Fruit fly (Drosophila melanogaster) whole organism, wandering third instar larva: Measurements from ENCODE around the gene gry.
A peak's percentile ranks its signal among the peaks of the same experiment; 100 is the strongest.

Experiments
- Abd-B ChIP-seq: fragments of >200 bp; optimal IDR thresholded peaks from 2 replicates; lab custom pipeline; 2017; ENCODE audit warnings: missing biosample characterization, missing genetic modification characterization
- CG32264 ChIP-seq: fragments of 200-800 bp; sonication (Bioruptor generic); optimal IDR thresholded peaks from 2 replicates; lab custom pipeline; 2016; ENCODE audit warnings: missing biosample characterization, missing genetic modification characterization
- CG9705 ChIP-seq: fragments of 200-800 bp; sonication (Bioruptor generic); optimal IDR thresholded peaks from 2 replicates; lab custom pipeline; 2018; ENCODE audit warnings: missing biosample characterization, mild to moderate bottlenecking, missing genetic modification characterization
- CrebA ChIP-seq: fragments of 200-800 bp; sonication (Bioruptor generic); optimal IDR thresholded peaks from 2 replicates; lab custom pipeline; 2016; ENCODE audit warnings: missing biosample characterization, mild to moderate bottlenecking, missing genetic modification characterization, borderline replicate concordance
- Dif ChIP-seq: fragments of 200-275, 200-300 bp; sonication (Bioruptor generic); optimal IDR thresholded peaks from 2 replicates; lab custom pipeline; 2018; ENCODE audit warnings: missing biosample characterization, missing genetic modification characterization; ENCODE audit not compliant: partially characterized antibody
- HLH106 ChIP-seq: fragments of 200-800 bp; optimal IDR thresholded peaks from 3 replicates; lab custom pipeline; 2019; ENCODE audit warnings: missing biosample characterization, mild to moderate bottlenecking, missing genetic modification characterization, moderate library complexity
- Hnf4 ChIP-seq: fragments of 200-800 bp; sonication (Bioruptor generic); optimal IDR thresholded peaks from 2 replicates; lab custom pipeline; 2016; ENCODE audit warnings: missing biosample characterization, mild to moderate bottlenecking, missing genetic modification characterization
- Hr83 ChIP-seq: fragments of 200-300 bp; sonication (Bioruptor generic); optimal IDR thresholded peaks from 2 replicates; lab custom pipeline; 2016; ENCODE audit warnings: missing biosample characterization, mild to moderate bottlenecking, missing genetic modification characterization, moderate library complexity; ENCODE audit not compliant: poor library complexity, severe bottlenecking
- Jra ChIP-seq: sonication (Bioruptor generic); optimal IDR thresholded peaks from 2 replicates; lab custom pipeline; 2016; ENCODE audit warnings: missing biosample characterization, missing genetic modification characterization
- Mio ChIP-seq: sonication (Bioruptor generic); optimal IDR thresholded peaks from 2 replicates; lab custom pipeline; 2016; ENCODE audit warnings: missing biosample characterization, missing genetic modification characterization
- Myc ChIP-seq: fragments of >200 bp; optimal IDR thresholded peaks from 2 replicates; lab custom pipeline; 2017
- N ChIP-seq: fragments of >200 bp; optimal IDR thresholded peaks from 2 replicates; lab custom pipeline; 2018; ENCODE audit warnings: missing biosample characterization, missing external identifiers, missing genetic modification characterization
- OdsH ChIP-seq: fragments of 200-800 bp; sonication (Bioruptor generic); optimal IDR thresholded peaks from 2 replicates; lab custom pipeline; 2016; ENCODE audit warnings: missing biosample characterization, mild to moderate bottlenecking, missing genetic modification characterization
- Rel ChIP-seq, 2 experiments: fragments of 200-800 bp; sonication (Bioruptor generic) in 1 of 2; optimal IDR thresholded peaks; 2 replicates in 1 of 2; 3 replicates in 1 of 2; lab custom pipeline; 2016 to 2019; ENCODE audit warnings: mild to moderate bottlenecking in 2 of 2, missing biosample characterization in 2 of 2, missing genetic modification characterization in 2 of 2, moderate library complexity in 1 of 2
- Sp1 ChIP-seq: fragments of 200-800 bp; sonication (Bioruptor generic); optimal IDR thresholded peaks from 3 replicates; lab custom pipeline; 2019; ENCODE audit warnings: missing biosample characterization, mild to moderate bottlenecking, missing genetic modification characterization, moderate library complexity
- Vsx2 ChIP-seq: fragments of 200-300, 225-300 bp; sonication (Bioruptor generic); optimal IDR thresholded peaks from 2 replicates; lab custom pipeline; 2018; ENCODE audit warnings: missing biosample characterization, missing genetic modification characterization; ENCODE audit not compliant: partially characterized antibody
- br ChIP-seq: fragments of 200-800 bp; sonication (Bioruptor generic); optimal IDR thresholded peaks from 2 replicates; lab custom pipeline; 2016; ENCODE audit warnings: missing biosample characterization, missing genetic modification characterization
- brk ChIP-seq: fragments of 200-800 bp; sonication (Bioruptor generic); optimal IDR thresholded peaks from 2 replicates; lab custom pipeline; 2016; ENCODE audit warnings: missing biosample characterization, mild to moderate bottlenecking, missing genetic modification characterization
- dl ChIP-seq, 2 experiments: fragments of 175-275, 200-275 bp in 1 of 2; fragments of 200-275 bp in 1 of 2; sonication (Bioruptor generic); optimal IDR thresholded peaks; lab custom pipeline; 2018; ENCODE audit warnings: mild to moderate bottlenecking in 2 of 2, missing biosample characterization in 2 of 2, missing genetic modification characterization in 2 of 2, moderate library complexity in 2 of 2; ENCODE audit not compliant: partially characterized antibody in 2 of 2, insufficient read depth in 1 of 2
- dmrt93B ChIP-seq: fragments of 200-800 bp; sonication (Bioruptor generic); optimal IDR thresholded peaks from 2 replicates; lab custom pipeline; 2018; ENCODE audit warnings: missing biosample characterization, mild to moderate bottlenecking, missing genetic modification characterization
- dsf ChIP-seq: sonication (Bioruptor generic); optimal IDR thresholded peaks from 2 replicates; lab custom pipeline; 2016; ENCODE audit warnings: missing biosample characterization, missing genetic modification characterization, borderline replicate concordance
- ey ChIP-seq: fragments of 200-800 bp; sonication (Bioruptor generic); optimal IDR thresholded peaks from 2 replicates; lab custom pipeline; 2016; ENCODE audit warnings: missing biosample characterization, missing genetic modification characterization
- foxo ChIP-seq, 2 experiments: fragments of 200-800 bp; sonication (Bioruptor generic); optimal IDR thresholded peaks; 2 replicates in 1 of 2; 3 replicates in 1 of 2; lab custom pipeline; 2016 to 2017; ENCODE audit warnings: missing biosample characterization in 2 of 2, missing genetic modification characterization in 2 of 2
- fru ChIP-seq: fragments of 200-800 bp; sonication (Bioruptor generic); optimal IDR thresholded peaks from 3 replicates; lab custom pipeline; 2016; ENCODE audit warnings: missing biosample characterization, mild to moderate bottlenecking, missing genetic modification characterization
- h ChIP-seq: fragments of 200-800 bp; sonication (Bioruptor generic); optimal IDR thresholded peaks from 3 replicates; lab custom pipeline; 2016; ENCODE audit warnings: missing biosample characterization, mild to moderate bottlenecking, missing genetic modification characterization
- jim ChIP-seq: fragments of 175-275, 200-325 bp; sonication (Bioruptor generic); optimal IDR thresholded peaks from 2 replicates; lab custom pipeline; 2016; ENCODE audit warnings: missing biosample characterization, mild to moderate bottlenecking, missing genetic modification characterization
- psq ChIP-seq: fragments of 200-800 bp; sonication (Bioruptor generic); optimal IDR thresholded peaks from 3 replicates; lab custom pipeline; 2017; ENCODE audit warnings: missing biosample characterization, mild to moderate bottlenecking, missing genetic modification characterization, moderate library complexity
- rgr ChIP-seq: fragments of 200-800 bp; sonication (Bioruptor generic); optimal IDR thresholded peaks from 3 replicates; lab custom pipeline; 2016; ENCODE audit warnings: missing biosample characterization, mild to moderate bottlenecking, missing genetic modification characterization
- sage ChIP-seq: fragments of 200-800 bp; sonication (Bioruptor generic); optimal IDR thresholded peaks from 2 replicates; lab custom pipeline; 2016; ENCODE audit warnings: missing biosample characterization, mild to moderate bottlenecking, missing genetic modification characterization
- tai ChIP-seq: sonication (Bioruptor generic); optimal IDR thresholded peaks from 2 replicates; lab custom pipeline; 2016; ENCODE audit warnings: missing biosample characterization, missing genetic modification characterization
- usp ChIP-seq: fragments of >200 bp; optimal IDR thresholded peaks from 2 replicates; lab custom pipeline; 2017; ENCODE audit warnings: missing biosample characterization, missing genetic modification characterization
- woc ChIP-seq: sonication (Bioruptor generic); optimal IDR thresholded peaks from 2 replicates; lab custom pipeline; 2016; ENCODE audit warnings: missing biosample characterization, mild to moderate bottlenecking, missing genetic modification characterization

The gry gene

dm6 chr3L:3253631-3254030 lies 54.7 kb downstream of the gry start:
- TF ChIP-seq psq (GFP tag; lab: Kevin White, UChicago): no peak
- no peak for TF ChIP-seq fru (GFP tag; lab: Kevin White, UChicago)
- TF ChIP-seq Dif: peak; percentile 55
- TF ChIP-seq dmrt93B (GFP tag; lab: Kevin White, UChicago): no peak
- no peak for TF ChIP-seq Sp1 (GFP tag; lab: Kevin White, UChicago)
- no peak for TF ChIP-seq jim (GFP tag; lab: Kevin White, UChicago)
- peak; percentile 62 for TF ChIP-seq woc (GFP tag; lab: Kevin White, UChicago)
- TF ChIP-seq br (GFP tag; lab: Kevin White, UChicago): no peak
- no peak for TF ChIP-seq OdsH (GFP tag; lab: Kevin White, UChicago)
- no peak for TF ChIP-seq h (GFP tag; lab: Kevin White, UChicago)
- peak; percentile 59 for TF ChIP-seq Vsx2 (GFP tag; lab: Kevin White, UChicago)
- TF ChIP-seq brk (GFP tag; lab: Kevin White, UChicago): no peak
- TF ChIP-seq dl (GFP tag; optimal IDR thresholded peaks at IDR 0.05; lab: Kevin White, UChicago; ENCODE audit: insufficient read depth in 1 of 2, partially characterized antibody in 2 of 2): peak in 1 of 2 experiments; percentile 25
- no peak for TF ChIP-seq Hr83 (GFP tag; lab: Kevin White, UChicago)
- TF ChIP-seq, all 38 proteins: peak for 4

DNA sequence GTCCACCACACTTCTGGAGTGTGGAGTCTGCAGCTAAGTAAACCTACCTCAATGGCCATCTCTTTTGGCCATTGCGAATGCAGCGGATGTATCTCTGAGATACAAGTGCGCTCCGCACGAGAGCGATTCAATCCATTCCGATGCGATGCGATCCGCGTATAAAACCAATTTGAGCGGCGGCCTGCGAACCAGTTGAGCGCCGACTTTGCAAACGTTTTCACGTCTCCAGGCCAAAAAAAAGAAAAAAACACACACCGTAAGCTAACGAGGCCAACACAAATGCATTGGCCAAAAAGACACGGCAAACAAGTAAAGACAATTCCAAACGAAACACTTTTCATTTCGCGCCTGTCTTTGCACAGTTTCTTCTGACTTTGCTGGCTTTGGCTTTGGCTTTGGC lies 58.8 kb downstream of the gry start, which contains the start of gene ckd:
Gene ckd (plus strand): TSS at position 189 of the 400 bp plus-strand sequence.
- TF ChIP-seq Vsx2 (GFP tag; lab: Kevin White, UChicago): peak; percentile 38
- peak; percentile 14 for TF ChIP-seq Sp1 (GFP tag; lab: Kevin White, UChicago)
- no peak for TF ChIP-seq tai (GFP tag; lab: Kevin White, UChicago)
- TF ChIP-seq dmrt93B (GFP tag; lab: Kevin White, UChicago): no peak
- peak; percentile 5 for TF ChIP-seq CrebA (GFP tag; lab: Kevin White, UChicago)
- TF ChIP-seq Dif: peak; percentile 71
- TF ChIP-seq fru (GFP tag; lab: Kevin White, UChicago): peak; percentile 1
- TF ChIP-seq dl (GFP tag; optimal IDR thresholded peaks at IDR 0.05; lab: Kevin White, UChicago; ENCODE audit: insufficient read depth in 1 of 2, partially characterized antibody in 2 of 2): peak; percentile 59 to 66
- peak; percentile 32 for TF ChIP-seq OdsH (GFP tag; lab: Kevin White, UChicago)
- no peak for TF ChIP-seq Rel (GFP tag; optimal IDR thresholded peaks at IDR 0.05; lab: Kevin White, UChicago)
- no peak for TF ChIP-seq Rel (tag; optimal IDR thresholded peaks at IDR 0.05; lab: Kevin White, UChicago)

DNA sequence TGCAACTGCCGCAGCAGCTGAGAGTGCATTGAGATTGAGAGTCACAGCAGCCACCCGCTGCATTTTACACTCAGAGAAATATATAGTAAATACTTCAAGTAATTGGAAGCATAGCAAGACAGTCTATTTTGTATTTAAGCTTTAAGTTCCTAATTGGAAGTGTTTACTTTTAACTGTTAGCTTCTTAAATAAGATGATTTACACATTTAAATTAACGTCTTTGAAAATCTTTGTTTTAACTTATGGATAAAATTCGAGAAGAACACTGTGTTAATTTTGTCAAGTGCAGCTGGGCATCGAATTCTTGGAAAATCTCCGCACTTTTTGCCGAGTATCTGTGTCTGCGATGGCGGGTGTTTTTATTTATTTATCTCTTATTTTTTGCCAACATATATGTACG lies 60.8 kb downstream of the gry start:
- TF ChIP-seq Myc (lab: Kevin White, UChicago): no peak
- peak; percentile 15 for TF ChIP-seq sage (GFP tag; lab: Kevin White, UChicago)
- peak; percentile 21 for TF ChIP-seq CG9705 (GFP tag; lab: Kevin White, UChicago)
- no peak for TF ChIP-seq usp
- TF ChIP-seq Vsx2 (GFP tag; lab: Kevin White, UChicago): no peak
- no peak for TF ChIP-seq Jra
- TF ChIP-seq psq (GFP tag; lab: Kevin White, UChicago): peak; percentile 51
- no peak for TF ChIP-seq Abd-B
- TF ChIP-seq woc (GFP tag; lab: Kevin White, UChicago): peak; percentile 30
- TF ChIP-seq dmrt93B (GFP tag; lab: Kevin White, UChicago): peak; percentile 24
- TF ChIP-seq Hnf4 (GFP tag; lab: Kevin White, UChicago): peak; percentile 57
- no peak for TF ChIP-seq N (GFP tag; lab: Kevin White, UChicago)
- TF ChIP-seq rgr (GFP tag; lab: Kevin White, UChicago): peak; percentile 65
- no peak for TF ChIP-seq Dif
- peak; percentile 81 for TF ChIP-seq HLH106 (tag; lab: Kevin White, UChicago)
- no peak for TF ChIP-seq CrebA (GFP tag; lab: Kevin White, UChicago)
- peak; percentile 81 for TF ChIP-seq h (GFP tag; lab: Kevin White, UChicago)
- TF ChIP-seq Mio (GFP tag; lab: Kevin White, UChicago): no peak
- TF ChIP-seq jim (GFP tag; lab: Kevin White, UChicago): no peak
- TF ChIP-seq brk (GFP tag; lab: Kevin White, UChicago): no peak
- peak; percentile 71 for TF ChIP-seq br (GFP tag; lab: Kevin White, UChicago)
- peak; percentile 68 for TF ChIP-seq ey
- peak; percentile 56 for TF ChIP-seq fru (GFP tag; lab: Kevin White, UChicago)
- TF ChIP-seq Sp1 (GFP tag; lab: Kevin White, UChicago): peak; percentile 67
- TF ChIP-seq CG32264 (GFP tag; lab: Kevin White, UChicago): peak; percentile 8
- peak; percentile 67 for TF ChIP-seq OdsH (GFP tag; lab: Kevin White, UChicago)
- TF ChIP-seq dsf (GFP tag; lab: Kevin White, UChicago): no peak
- TF ChIP-seq dl (GFP tag; optimal IDR thresholded peaks at IDR 0.05; lab: Kevin White, UChicago; ENCODE audit: insufficient read depth in 1 of 2, partially characterized antibody in 2 of 2): no peak
- TF ChIP-seq foxo (GFP tag; optimal IDR thresholded peaks at IDR 0.05; lab: Kevin White, UChicago): peak in 1 of 2 experiments; percentile 75
